Worm (Caenorhabditis elegans) whole organism, L1 larva: ENCODE measurements around the gene cyp-23A1.

Experiments
- aly-2 ChIP-seq: fragments of 150-350 bp; optimal IDR thresholded peaks from 2 replicates; lab custom pipeline; 2014; ENCODE audit warnings: missing biosample characterization, missing genetic modification characterization
- ama-1 ChIP-seq: fragments of 150-350 bp; optimal IDR thresholded peaks from 2 replicates; lab custom pipeline; 2014
- fos-1 ChIP-seq: fragments of 150-350 bp; optimal IDR thresholded peaks from 2 replicates; lab custom pipeline; 2014; ENCODE audit warnings: missing biosample characterization, missing genetic modification characterization
- tbx-2 ChIP-seq: sonication (generic microtip); optimal IDR thresholded peaks from 2 replicates; lab custom pipeline; 2016; ENCODE audit warnings: missing genetic modification characterization, missing compliant biosample characterization
- unc-30 ChIP-seq: sonication (generic microtip); optimal IDR thresholded peaks from 2 replicates; lab custom pipeline; 2017; ENCODE audit warnings: missing biosample characterization, missing genetic modification characterization

ce11 chrII:4467869-4468268 lies 44.1 kb upstream of the cyp-23A1 start, which contains the start of gene W06B4.2:
- TF ChIP-seq tbx-2 (tag; lab: Kevin White, UChicago) (no peak), aly-2 (tag; lab: Kevin White, UChicago) (no peak), unc-30 (no peak), fos-1 (tag; lab: Kevin White, UChicago) (no peak), ama-1 (lab: Kevin White, UChicago) (no peak)
